Worm (Caenorhabditis elegans) whole organism, L3 larva: Measurements from ENCODE around the gene ddb-1.

Source experiments
- R02D3.7 ChIP-seq: fragments of 150-350 bp; optimal IDR thresholded peaks from 2 replicates; lab custom pipeline; 2014; ENCODE audit warnings: missing biosample characterization, missing genetic modification characterization
- skn-1 ChIP-seq: fragments of 150-350 bp; optimal IDR thresholded peaks from 2 replicates; lab custom pipeline; 2014; ENCODE audit warnings: missing biosample characterization, missing genetic modification characterization

- TF ChIP-seq R02D3.7 (tag; lab: Kevin White, UChicago) (no peak), skn-1 (no peak)
These were observed 429 bp downstream of the ddb-1 start for ce11 chrIV:12120536-12120935.
